Fruit fly (Drosophila melanogaster) whole organism, embryonic: ENCODE data around the gene Pp4-19C.

Experiments used
- Abd-B ChIP-seq: fragments of 200-800 bp; sonication (Bioruptor generic); optimal IDR thresholded peaks from 2 replicates; lab custom pipeline; 2018; ENCODE audit warnings: missing biosample characterization, mild to moderate bottlenecking, missing genetic modification characterization, moderate library complexity
- C15 ChIP-seq: fragments of 200-800 bp; sonication (Bioruptor generic); IDR thresholded peaks from 3 replicates; pipeline ENCODE4 v1.3.6; 2022; ENCODE audit warnings: missing biosample characterization, missing genetic modification characterization
- CG10431 ChIP-seq: fragments of 200-800 bp; sonication (Bioruptor generic); optimal IDR thresholded peaks from 3 replicates; lab custom pipeline; 2018; ENCODE audit warnings: missing biosample characterization, mild to moderate bottlenecking, missing genetic modification characterization
- CG10959 ChIP-seq: fragments of 200-800 bp; sonication (Bioruptor generic); IDR thresholded peaks from 2 replicates; pipeline ENCODE4 v1.3.6; 2022; ENCODE audit warnings: missing biosample characterization, missing genetic modification characterization
- CG11456 ChIP-seq: fragments of 200-800 bp; sonication (Bioruptor generic); IDR thresholded peaks from 3 replicates; pipeline ENCODE4 v1.3.6; 2022; ENCODE audit warnings: missing biosample characterization, missing genetic modification characterization
- CG11504 ChIP-seq: fragments of 200-800 bp; sonication (Bioruptor generic); optimal IDR thresholded peaks from 3 replicates; lab custom pipeline; 2019; ENCODE audit warnings: missing biosample characterization, mild to moderate bottlenecking, missing genetic modification characterization, moderate library complexity
- CG12104 ChIP-seq: fragments of 200-800 bp; sonication (Bioruptor generic); optimal IDR thresholded peaks from 3 replicates; lab custom pipeline; 2016; ENCODE audit warnings: missing biosample characterization, missing genetic modification characterization
- CG12744 ChIP-seq: fragments of 200-800 bp; sonication (Bioruptor generic); optimal IDR thresholded peaks from 2 replicates; lab custom pipeline; 2016; ENCODE audit warnings: missing biosample characterization, missing genetic modification characterization
- CG13123 ChIP-seq: fragments of 200-800 bp; sonication (Bioruptor generic); optimal IDR thresholded peaks from 2 replicates; lab custom pipeline; 2016; ENCODE audit warnings: missing biosample characterization, missing genetic modification characterization
- CG13287 ChIP-seq: fragments of 200-800 bp; sonication (Bioruptor generic); IDR thresholded peaks from 2 replicates; pipeline ENCODE4 v1.3.6; 2022; ENCODE audit warnings: missing biosample characterization, missing genetic modification characterization; ENCODE audit not compliant: partially characterized antibody
- CG14050 ChIP-seq: fragments of 200-800 bp; sonication (Bioruptor generic); IDR thresholded peaks from 3 replicates; pipeline ENCODE4 v1.3.6; 2022; ENCODE audit warnings: missing biosample characterization, missing genetic modification characterization
- CG2129 ChIP-seq: fragments of 200-800 bp; sonication (Bioruptor generic); IDR thresholded peaks from 2 replicates; pipeline ENCODE4 v1.3.6; 2022; ENCODE audit warnings: missing biosample characterization, missing genetic modification characterization; ENCODE audit not compliant: partially characterized antibody
- CG2199 ChIP-seq: fragments of 200-800 bp; sonication (Bioruptor generic); IDR thresholded peaks from 3 replicates; pipeline ENCODE4 v1.3.6; 2022; ENCODE audit warnings: missing biosample characterization, missing genetic modification characterization
- CG31365 ChIP-seq: fragments of 200-800 bp; sonication (Bioruptor generic); optimal IDR thresholded peaks from 2 replicates; lab custom pipeline; 2018; ENCODE audit warnings: missing biosample characterization, mild to moderate bottlenecking, missing genetic modification characterization
- CG32772 ChIP-seq: fragments of 200-800 bp; sonication (Bioruptor generic); IDR thresholded peaks from 2 replicates; pipeline ENCODE4 v1.3.6; 2022; ENCODE audit warnings: missing biosample characterization, missing genetic modification characterization
- CG3847 ChIP-seq: fragments of 200-800 bp; sonication (Bioruptor generic); IDR thresholded peaks from 2 replicates; pipeline ENCODE4 v1.3.6; 2022; ENCODE audit warnings: missing biosample characterization, missing genetic modification characterization
- CG6272 ChIP-seq: fragments of 200-800 bp; sonication (Bioruptor generic); IDR thresholded peaks from 2 replicates; pipeline ENCODE4 v1.3.6; 2022; ENCODE audit warnings: missing biosample characterization, missing genetic modification characterization
- CG6813 ChIP-seq: fragments of 200-800 bp; sonication (Bioruptor generic); optimal IDR thresholded peaks from 2 replicates; lab custom pipeline; 2017; ENCODE audit warnings: missing biosample characterization, missing genetic modification characterization, mild to moderate bottlenecking, moderate library complexity, missing genetic modification reagents
- CG7987 ChIP-seq: fragments of 200-800 bp; sonication (Bioruptor generic); optimal IDR thresholded peaks from 2 replicates; lab custom pipeline; 2018; ENCODE audit warnings: missing biosample characterization, mild to moderate bottlenecking, missing genetic modification characterization, moderate library complexity
- Dbx ChIP-seq: fragments of 200-800 bp; sonication (Bioruptor generic); IDR thresholded peaks from 3 replicates; pipeline ENCODE4 v1.3.6; 2022; ENCODE audit warnings: missing biosample characterization, missing genetic modification characterization
- Doc2 ChIP-seq: fragments of 200-800 bp; sonication (Bioruptor generic); IDR thresholded peaks from 2 replicates; pipeline ENCODE4 v1.3.6; 2022; ENCODE audit warnings: missing biosample characterization, missing genetic modification characterization
- Ets65A ChIP-seq: fragments of 200-800 bp; sonication (Bioruptor generic); peaks from one replicate; lab custom pipeline; 2016; ENCODE audit warnings: missing biosample characterization, missing genetic modification characterization
- Gsc ChIP-seq: fragments of 200-800 bp; sonication (Bioruptor generic); IDR thresholded peaks from 2 replicates; pipeline ENCODE4 v1.3.6; 2022; ENCODE audit warnings: missing biosample characterization, missing genetic modification characterization
- Gug ChIP-seq: fragments of 200-800 bp; sonication (Bioruptor generic); IDR thresholded peaks from 4 replicates; pipeline ENCODE4 v1.3.6; 2022; ENCODE audit warnings: missing biosample characterization, missing genetic modification characterization
- HmgD ChIP-seq: fragments of 200-800 bp; sonication (Bioruptor generic); optimal IDR thresholded peaks from 3 replicates; lab custom pipeline; 2016; ENCODE audit warnings: missing biosample characterization, missing genetic modification characterization
- HmgZ ChIP-seq: fragments of 200-800 bp; sonication (Bioruptor generic); optimal IDR thresholded peaks from 2 replicates; lab custom pipeline; 2018; ENCODE audit warnings: missing biosample characterization, mild to moderate bottlenecking, missing genetic modification characterization
- Hr3 ChIP-seq: fragments of 200-800 bp; sonication (Bioruptor generic); optimal IDR thresholded peaks from 3 replicates; lab custom pipeline; 2016; ENCODE audit warnings: missing biosample characterization, missing genetic modification characterization
- Hr39 ChIP-seq: fragments of >200 bp; optimal IDR thresholded peaks from 2 replicates; lab custom pipeline; 2017
- Hsf ChIP-seq: fragments of 200-800 bp; sonication (Bioruptor generic); optimal IDR thresholded peaks from 3 replicates; lab custom pipeline; 2016; ENCODE audit warnings: missing biosample characterization, missing genetic modification characterization
- Lpt ChIP-seq: fragments of >200 bp; optimal IDR thresholded peaks from 2 replicates; lab custom pipeline; 2018; ENCODE audit warnings: missing biosample characterization, missing genetic modification characterization
- Mad ChIP-seq: fragments of 200-800 bp; sonication (Bioruptor generic); optimal IDR thresholded peaks from 2 replicates; lab custom pipeline; 2016; ENCODE audit warnings: missing biosample characterization, missing genetic modification characterization
- Mrtf ChIP-seq: fragments of 200-800 bp; sonication (Bioruptor generic); IDR thresholded peaks from 3 replicates; pipeline ENCODE4 v1.3.6; 2022; ENCODE audit warnings: missing biosample characterization, missing genetic modification characterization
- Spps ChIP-seq: fragments of 200-800 bp; sonication (Bioruptor generic); optimal IDR thresholded peaks from 2 replicates; lab custom pipeline; 2018; ENCODE audit warnings: missing biosample characterization, mild to moderate bottlenecking, missing genetic modification characterization
- chinmo ChIP-seq: fragments of 200-800 bp; sonication (Bioruptor generic); IDR thresholded peaks from 4 replicates; pipeline ENCODE4 v1.3.6; 2022; ENCODE audit warnings: missing biosample characterization, missing genetic modification characterization; ENCODE audit not compliant: partially characterized antibody
- corto ChIP-seq: fragments of 200-800 bp; sonication (Bioruptor generic); optimal IDR thresholded peaks from 2 replicates; lab custom pipeline; 2016; ENCODE audit warnings: missing biosample characterization, mild to moderate bottlenecking, missing genetic modification characterization, moderate library complexity
- crol ChIP-seq: fragments of 200-800 bp; sonication (Bioruptor generic); IDR thresholded peaks from 2 replicates; pipeline ENCODE4 v1.3.6; 2022; ENCODE audit warnings: missing biosample characterization, missing genetic modification characterization
- gfzf ChIP-seq: fragments of 200-800 bp; sonication (Bioruptor generic); optimal IDR thresholded peaks from 2 replicates; lab custom pipeline; 2016; ENCODE audit warnings: missing biosample characterization, mild to moderate bottlenecking, missing genetic modification characterization, moderate library complexity
- grau ChIP-seq: fragments of 200-800 bp; optimal IDR thresholded peaks from 3 replicates; lab custom pipeline; 2019; ENCODE audit warnings: missing biosample characterization, mild to moderate bottlenecking, missing genetic modification characterization, moderate library complexity
- lbe ChIP-seq: fragments of 200-800 bp; sonication (Bioruptor generic); optimal IDR thresholded peaks from 2 replicates; lab custom pipeline; 2016; ENCODE audit warnings: missing biosample characterization, mild to moderate bottlenecking, missing genetic modification characterization
- lov ChIP-seq, 2 experiments: fragments of 200-800 bp in 1 of 2; fragments of >200 bp in 1 of 2; sonication (Bioruptor generic) in 1 of 2; IDR thresholded peaks in 1 of 2; optimal IDR thresholded peaks in 1 of 2; 2 replicates in 1 of 2; 3 replicates in 1 of 2; pipeline versions ENCODE4 v1.3.6 to Lab custom; 2017 to 2022; ENCODE audit warnings: missing biosample characterization in 1 of 2, missing genetic modification characterization in 1 of 2
- luna ChIP-seq: fragments of 200-800 bp; sonication (Bioruptor generic); optimal IDR thresholded peaks from 2 replicates; lab custom pipeline; 2016; ENCODE audit warnings: missing biosample characterization, missing genetic modification characterization
- nau ChIP-seq: fragments of 200-800 bp; sonication (Bioruptor generic); optimal IDR thresholded peaks from 3 replicates; lab custom pipeline; 2017; ENCODE audit warnings: missing biosample characterization, mild to moderate bottlenecking, missing genetic modification characterization, missing genetic modification reagents
- pho ChIP-seq: fragments of 200-800 bp; sonication (Bioruptor generic); optimal IDR thresholded peaks from 2 replicates; lab custom pipeline; 2016; ENCODE audit warnings: missing biosample characterization, missing genetic modification characterization
- rib ChIP-seq: fragments of 200-800 bp; sonication (Bioruptor generic); IDR thresholded peaks from 2 replicates; pipeline ENCODE4 v1.3.6; 2022; ENCODE audit warnings: missing biosample characterization, missing genetic modification characterization
- slbo ChIP-seq: fragments of 200-800 bp; sonication (Bioruptor generic); IDR thresholded peaks from 2 replicates; pipeline ENCODE4 v1.3.6; 2022; ENCODE audit warnings: missing biosample characterization, missing genetic modification characterization
- sqz ChIP-seq: fragments of 200-800 bp; sonication (Bioruptor generic); optimal IDR thresholded peaks from 3 replicates; lab custom pipeline; 2018; ENCODE audit warnings: missing biosample characterization, mild to moderate bottlenecking, missing genetic modification characterization
- usp ChIP-seq: fragments of >200 bp; optimal IDR thresholded peaks from 2 replicates; lab custom pipeline; 2017; ENCODE audit warnings: missing biosample characterization, missing genetic modification characterization
- vvl ChIP-seq: fragments of 200-800 bp; sonication (Bioruptor generic); IDR thresholded peaks from 2 replicates; pipeline ENCODE4 v1.3.6; 2022; ENCODE audit warnings: missing biosample characterization, missing genetic modification characterization
- wek ChIP-seq: fragments of 200-800 bp; sonication (Bioruptor generic); optimal IDR thresholded peaks from 3 replicates; lab custom pipeline; 2018; ENCODE audit warnings: missing biosample characterization, mild to moderate bottlenecking, missing genetic modification characterization, moderate library complexity
- wor ChIP-seq: fragments of 200-800 bp; sonication (Bioruptor generic); IDR thresholded peaks from 2 replicates; pipeline ENCODE4 v1.3.6; 2022; ENCODE audit warnings: missing biosample characterization, missing genetic modification characterization

The Pp4-19C gene

DNA sequence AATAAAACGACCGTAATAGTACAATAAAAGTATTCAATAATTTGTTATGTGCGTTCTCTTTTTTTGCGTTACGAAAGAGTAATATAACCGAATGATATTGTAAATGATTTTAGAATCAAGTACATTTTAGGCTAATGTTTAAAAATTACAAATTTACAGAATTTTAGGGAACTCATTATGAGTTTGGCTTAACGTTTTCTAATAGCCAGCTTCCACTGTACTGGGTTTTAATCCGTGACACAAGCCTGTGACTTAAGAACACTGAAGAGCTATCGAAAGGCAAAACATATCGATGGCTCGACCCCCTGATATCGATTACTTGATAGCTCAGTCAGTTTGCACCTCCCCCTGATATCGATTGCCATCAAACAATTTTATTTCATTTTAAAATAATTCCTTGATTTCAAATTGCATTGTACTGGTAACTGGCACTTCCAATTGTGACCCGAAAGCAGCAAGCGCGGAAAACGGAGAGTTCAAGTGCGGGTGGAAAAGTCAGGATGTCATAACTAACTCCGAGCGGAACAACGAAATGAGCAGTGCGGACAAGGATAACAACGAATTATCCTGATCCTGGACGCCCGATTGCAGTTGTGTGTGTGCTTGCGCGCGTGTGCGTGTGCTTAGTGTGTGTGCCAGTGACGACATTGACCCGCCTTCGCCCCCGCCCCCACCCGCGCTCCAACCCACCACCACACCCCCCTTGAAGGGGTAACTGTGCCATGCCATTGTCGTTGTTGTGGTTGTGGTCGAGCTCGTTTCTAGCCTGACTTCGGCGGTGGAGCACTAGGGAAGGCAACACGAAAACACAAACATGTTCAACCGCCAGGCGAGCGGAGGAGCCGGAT is 29.5 kb downstream of the Pp4-19C start, which contains the start of gene HERC2 (continued):
- TF ChIP-seq Hsf (GFP tag; lab: Kevin White, UChicago): peak; percentile 53
- TF ChIP-seq lov (optimal IDR thresholded peaks at IDR 0.05; lab: Kevin White, UChicago): no peak
- TF ChIP-seq lov (GFP tag; IDR thresholded peaks at IDR 0.05; lab: Robert Waterston, UW): no peak
- no peak for TF ChIP-seq CG31365 (tag; lab: Kevin White, UChicago)
- TF ChIP-seq CG13287 (GFP tag; lab: Robert Waterston, UW): peak; percentile 83
- no peak for TF ChIP-seq Doc2 (GFP tag; lab: Robert Waterston, UW)
- no peak for TF ChIP-seq usp (GFP tag; lab: Kevin White, UChicago)
- TF ChIP-seq CG14050 (GFP tag; lab: Robert Waterston, UW): no peak
- TF ChIP-seq Mrtf (GFP tag; lab: Robert Waterston, UW): no peak
- TF ChIP-seq sqz (GFP tag; lab: Kevin White, UChicago): no peak
- no peak for TF ChIP-seq CG2199
- TF ChIP-seq luna: no peak
- TF ChIP-seq Abd-B (GFP tag; lab: Kevin White, UChicago): peak; percentile 8
- peak; percentile 92 for TF ChIP-seq crol (GFP tag; lab: Robert Waterston, UW)
- no peak for TF ChIP-seq Lpt (GFP tag; lab: Kevin White, UChicago)
- TF ChIP-seq wor: no peak
- TF ChIP-seq grau (tag; lab: Kevin White, UChicago): peak; percentile 95
- TF ChIP-seq Spps: no peak
- TF ChIP-seq CG6272: peak; percentile 67
- no peak for TF ChIP-seq Gsc (GFP tag; lab: Robert Waterston, UW)
- peak; percentile 66 for TF ChIP-seq vvl (GFP tag; lab: Robert Waterston, UW)
- peak; percentile 9 for TF ChIP-seq CG12744
- peak; percentile 93 for TF ChIP-seq Ets65A (GFP tag; lab: Kevin White, UChicago)
- no peak for TF ChIP-seq CG13123
- no peak for TF ChIP-seq wek
- TF ChIP-seq CG3847 (GFP tag; lab: Robert Waterston, UW): peak; percentile 40; the same call in 1 of the 2 replicates
- TF ChIP-seq rib (GFP tag; lab: Robert Waterston, UW): no peak
- peak; percentile 82 for TF ChIP-seq slbo (GFP tag; lab: Robert Waterston, UW)
- TF ChIP-seq CG2129 (GFP tag; lab: Robert Waterston, UW): peak; percentile 69
- TF ChIP-seq CG10959 (GFP tag; lab: Robert Waterston, UW): no peak
- no peak for TF ChIP-seq CG6813 (GFP tag; lab: Kevin White, UChicago)
- TF ChIP-seq CG11456: peak; percentile 77
- TF ChIP-seq CG10431 (GFP tag; lab: Kevin White, UChicago): no peak
- TF ChIP-seq lbe (GFP tag; lab: Kevin White, UChicago): no peak
- TF ChIP-seq Mad (GFP tag; lab: Kevin White, UChicago): peak; percentile 17
- peak; percentile 33 for TF ChIP-seq gfzf (GFP tag; lab: Kevin White, UChicago)
- TF ChIP-seq CG32772 (GFP tag; lab: Robert Waterston, UW): peak; percentile 70
- TF ChIP-seq corto (GFP tag; lab: Kevin White, UChicago): no peak
- TF ChIP-seq CG12104 (GFP tag; lab: Kevin White, UChicago): no peak
- TF ChIP-seq Hr3 (GFP tag; lab: Kevin White, UChicago): peak; percentile 41
- TF ChIP-seq HmgD (GFP tag; lab: Kevin White, UChicago): peak; percentile 53
- no peak for TF ChIP-seq CG7987 (GFP tag; lab: Kevin White, UChicago)
- TF ChIP-seq C15 (GFP tag; lab: Robert Waterston, UW): 0 out of 3 replicates have a peak, but pooled peaks have one; percentile 10
- TF ChIP-seq Hr39: no peak
- TF ChIP-seq CG11504 (tag; lab: Kevin White, UChicago): no peak
- TF ChIP-seq HmgZ (tag; lab: Kevin White, UChicago): peak; percentile 35
- TF ChIP-seq Dbx: peak; percentile 55
- peak; percentile 89; the same call in 3 of the 4 replicates for TF ChIP-seq chinmo (GFP tag; lab: Robert Waterston, UW)
- no peak for TF ChIP-seq nau (GFP tag; lab: Kevin White, UChicago)
- peak; percentile 64 for TF ChIP-seq pho (GFP tag; lab: Kevin White, UChicago)
- TF ChIP-seq Gug: peak; percentile 74; the same call in 2 of the 4 replicates
